Worm (Caenorhabditis elegans): ENCODE results near the gene T26H5.4.

The T26H5.4 gene

ce11 chrV:15444188-15444587 lies 4.3 kb downstream of the T26H5.4 start, which contains the start of gene T26H5.11:
Gene T26H5.11 (minus strand): TSS chrV:15444288.
- TF ChIP-seq F13C5.2 (tag; optimal IDR thresholded peaks at IDR 0.05) (no peak), ama-1 (optimal IDR thresholded peaks at IDR 0.05) (no peak), hmg-4 (GFP tag; optimal IDR thresholded peaks at IDR 0.05) (no peak), B0310.2 (tag; optimal IDR thresholded peaks at IDR 0.05) (no peak), tbx-37 (GFP tag; conservative IDR thresholded peaks at IDR 0.05) (no peak), ceh-13 (GFP tag; optimal IDR thresholded peaks at IDR 0.05) (no peak), tra-4 (tag; optimal IDR thresholded peaks at IDR 0.05) (no peak), ceh-36 (tag; optimal IDR thresholded peaks at IDR 0.05) (no peak), aly-1 (tag; optimal IDR thresholded peaks at IDR 0.05) (no peak)

- no peak for TF ChIP-seq F13C5.2 (tag; optimal IDR thresholded peaks at IDR 0.05)
- TF ChIP-seq hmbx-1 (tag; optimal IDR thresholded peaks at IDR 0.05): no peak
- TF ChIP-seq hnd-1 (tag; optimal IDR thresholded peaks at IDR 0.05): no peak
- TF ChIP-seq B0310.2 (tag; optimal IDR thresholded peaks at IDR 0.05): no peak
- no peak for TF ChIP-seq ceh-36 (tag; optimal IDR thresholded peaks at IDR 0.05)
- TF ChIP-seq tbx-11 (GFP tag; IDR thresholded peaks at IDR 0.05): no peak
- TF ChIP-seq sea-1 (GFP tag; conservative IDR thresholded peaks at IDR 0.05): no peak
- TF ChIP-seq scrt-1 (GFP tag; IDR thresholded peaks at IDR 0.05): no peak
- no peak for TF ChIP-seq ama-1 (optimal IDR thresholded peaks at IDR 0.05)
- TF ChIP-seq tra-4 (tag; optimal IDR thresholded peaks at IDR 0.05): no peak
- no peak for TF ChIP-seq tbx-37 (GFP tag; conservative IDR thresholded peaks at IDR 0.05)
Observed at ce11 chrV:15443708-15444107, 4.8 kb downstream of the T26H5.4 start, which contains the start of gene T26H5.10. Gene T26H5.10 (minus strand): TSS chrV:15443808.

ce11 chrV:15442384-15442783 lies 6.1 kb downstream of the T26H5.4 start:
- TF ChIP-seq F13C5.2 (tag; optimal IDR thresholded peaks at IDR 0.05): no peak
- TF ChIP-seq pes-1 (GFP tag; IDR thresholded peaks at IDR 0.05): no peak
- no peak for TF ChIP-seq scrt-1 (GFP tag; IDR thresholded peaks at IDR 0.05)
- no peak for TF ChIP-seq ceh-13 (GFP tag; optimal IDR thresholded peaks at IDR 0.05)
- TF ChIP-seq tbx-37 (GFP tag; conservative IDR thresholded peaks at IDR 0.05): no peak
- TF ChIP-seq aly-1 (tag; optimal IDR thresholded peaks at IDR 0.05): no peak
- no peak for TF ChIP-seq hmbx-1 (tag; optimal IDR thresholded peaks at IDR 0.05)
- no peak for TF ChIP-seq ceh-36 (tag; optimal IDR thresholded peaks at IDR 0.05)
- no peak for TF ChIP-seq B0310.2 (tag; optimal IDR thresholded peaks at IDR 0.05)
- TF ChIP-seq sea-1 (GFP tag; conservative IDR thresholded peaks at IDR 0.05): no peak
- no peak for TF ChIP-seq hmg-4 (GFP tag; optimal IDR thresholded peaks at IDR 0.05)
- no peak for TF ChIP-seq flt-1 (GFP tag; IDR thresholded peaks at IDR 0.05)
- TF ChIP-seq tbx-11 (GFP tag; IDR thresholded peaks at IDR 0.05): no peak

- TF ChIP-seq ets-7 (tag; optimal IDR thresholded peaks at IDR 0.05) (no peak), tbx-11 (GFP tag; IDR thresholded peaks at IDR 0.05) (no peak), F13C5.2 (tag; optimal IDR thresholded peaks at IDR 0.05) (no peak), sea-1 (GFP tag; conservative IDR thresholded peaks at IDR 0.05) (no peak), pes-1 (GFP tag; IDR thresholded peaks at IDR 0.05) (no peak), ceh-13 (GFP tag; optimal IDR thresholded peaks at IDR 0.05) (no peak), tra-4 (tag; optimal IDR thresholded peaks at IDR 0.05) (no peak), tbx-37 (GFP tag; conservative IDR thresholded peaks at IDR 0.05) (no peak), aly-1 (tag; optimal IDR thresholded peaks at IDR 0.05) (no peak)
Observed at ce11 chrV:15436133-15436532, 12.4 kb downstream of the T26H5.4 start.

ce11 chrV:15434647-15435046 lies 13.9 kb downstream of the T26H5.4 start:
- TF ChIP-seq flt-1 (GFP tag; IDR thresholded peaks at IDR 0.05) (no peak), scrt-1 (GFP tag; IDR thresholded peaks at IDR 0.05) (no peak), aly-1 (tag; optimal IDR thresholded peaks at IDR 0.05) (no peak), sea-1 (GFP tag; conservative IDR thresholded peaks at IDR 0.05) (no peak), ets-7 (tag; optimal IDR thresholded peaks at IDR 0.05) (no peak), tra-4 (tag; optimal IDR thresholded peaks at IDR 0.05) (no peak), tbx-37 (GFP tag; conservative IDR thresholded peaks at IDR 0.05) (no peak), ceh-36 (tag; optimal IDR thresholded peaks at IDR 0.05) (no peak), hnd-1 (tag; optimal IDR thresholded peaks at IDR 0.05) (no peak), hmbx-1 (tag; optimal IDR thresholded peaks at IDR 0.05) (no peak), hmg-4 (GFP tag; optimal IDR thresholded peaks at IDR 0.05) (no peak), F13C5.2 (tag; optimal IDR thresholded peaks at IDR 0.05) (no peak), ama-1 (optimal IDR thresholded peaks at IDR 0.05) (no peak), ceh-13 (GFP tag; optimal IDR thresholded peaks at IDR 0.05) (no peak), B0310.2 (tag; optimal IDR thresholded peaks at IDR 0.05) (no peak), pes-1 (GFP tag; IDR thresholded peaks at IDR 0.05) (no peak), tbx-11 (GFP tag; IDR thresholded peaks at IDR 0.05) (no peak)

- no peak for TF ChIP-seq ets-7 (tag; optimal IDR thresholded peaks at IDR 0.05)
- TF ChIP-seq F13C5.2 (tag; optimal IDR thresholded peaks at IDR 0.05): no peak
- TF ChIP-seq ceh-13 (GFP tag; optimal IDR thresholded peaks at IDR 0.05): no peak
- no peak for TF ChIP-seq flt-1 (GFP tag; IDR thresholded peaks at IDR 0.05)
- no peak for TF ChIP-seq hmbx-1 (tag; optimal IDR thresholded peaks at IDR 0.05)
- TF ChIP-seq ama-1 (optimal IDR thresholded peaks at IDR 0.05): no peak
- TF ChIP-seq pes-1 (GFP tag; IDR thresholded peaks at IDR 0.05): no peak
- no peak for TF ChIP-seq tbx-37 (GFP tag; conservative IDR thresholded peaks at IDR 0.05)
- TF ChIP-seq scrt-1 (GFP tag; IDR thresholded peaks at IDR 0.05): no peak
- TF ChIP-seq ceh-36 (tag; optimal IDR thresholded peaks at IDR 0.05): no peak
- no peak for TF ChIP-seq hnd-1 (tag; optimal IDR thresholded peaks at IDR 0.05)
- no peak for TF ChIP-seq tra-4 (tag; optimal IDR thresholded peaks at IDR 0.05)
Observed at ce11 chrV:15432457-15432856, 16.0 kb downstream of the T26H5.4 start, which contains the start of gene T26H5.8. Gene T26H5.8 (minus strand): TSS chrV:15432726.

- no peak for TF ChIP-seq ama-1 (optimal IDR thresholded peaks at IDR 0.05)
Observed at ce11 chrV:15431322-15432052, 17.0 kb downstream of the T26H5.4 start.

ce11 chrV:15426944-15427343 lies 21.6 kb downstream of the T26H5.4 start, which contains the start of gene fbxa-209:
Gene fbxa-209 (minus strand): TSS chrV:15427044.
- no peak for TF ChIP-seq B0310.2 (tag; optimal IDR thresholded peaks at IDR 0.05)
- TF ChIP-seq aly-1 (tag; optimal IDR thresholded peaks at IDR 0.05): no peak
- no peak for TF ChIP-seq tra-4 (tag; optimal IDR thresholded peaks at IDR 0.05)
